Worm (Caenorhabditis elegans) whole organism, L2 larva: ENCODE results near the gene yif-1.

Experiments
- C34F6.9 ChIP-seq: fragments of 150-350 bp; optimal IDR thresholded peaks from 2 replicates; lab custom pipeline; 2014; ENCODE audit warnings: missing biosample characterization, missing genetic modification characterization
- R02D3.7 ChIP-seq: fragments of 150-350 bp; optimal IDR thresholded peaks from 2 replicates; lab custom pipeline; 2014; ENCODE audit warnings: missing biosample characterization, missing genetic modification characterization
- Y55F3AM.14 ChIP-seq: fragments of 200-800 bp; sonication (Bioruptor generic); optimal IDR thresholded peaks from 2 replicates; lab custom pipeline; 2018; ENCODE audit warnings: mild to moderate bottlenecking, missing genetic modification characterization, missing compliant biosample characterization
- ZK546.5 ChIP-seq: sonication (generic microtip); optimal IDR thresholded peaks from 2 replicates; lab custom pipeline; 2017; ENCODE audit warnings: missing biosample characterization, missing genetic modification characterization
- alr-1 ChIP-seq: fragments of 150-350 bp; optimal IDR thresholded peaks from 2 replicates; lab custom pipeline; 2014; ENCODE audit warnings: missing biosample characterization, missing genetic modification characterization
- aly-2 ChIP-seq: fragments of 150-350 bp; optimal IDR thresholded peaks from 2 replicates; lab custom pipeline; 2014; ENCODE audit warnings: missing biosample characterization, missing genetic modification characterization
- ama-1 ChIP-seq: fragments of 150-350 bp; optimal IDR thresholded peaks from 2 replicates; lab custom pipeline; 2018; ENCODE audit warnings: inconsistent platforms
- blmp-1 ChIP-seq: sonication (generic microtip); optimal IDR thresholded peaks from 2 replicates; lab custom pipeline; 2017; ENCODE audit warnings: missing genetic modification characterization, mild to moderate bottlenecking, missing compliant biosample characterization, antibody characterized with exemption, moderate library complexity; ENCODE audit not compliant: insufficient read depth
- ceh-16 ChIP-seq: fragments of 150-350 bp; optimal IDR thresholded peaks from 2 replicates; lab custom pipeline; 2014; ENCODE audit warnings: missing biosample characterization, missing genetic modification characterization
- ceh-82 ChIP-seq: fragments of 150-350 bp; optimal IDR thresholded peaks from 2 replicates; lab custom pipeline; 2014; ENCODE audit warnings: missing biosample characterization, missing genetic modification characterization
- crh-2 ChIP-seq: sonication (generic microtip); optimal IDR thresholded peaks from 2 replicates; lab custom pipeline; 2017; ENCODE audit warnings: missing biosample characterization, missing genetic modification characterization
- egl-27 ChIP-seq: sonication (generic microtip); optimal IDR thresholded peaks from 3 replicates; lab custom pipeline; 2017; ENCODE audit warnings: missing biosample characterization, missing genetic modification reagents, missing genetic modification characterization
- elt-1 ChIP-seq: fragments of 150-350 bp; optimal IDR thresholded peaks from 2 replicates; lab custom pipeline; 2014; ENCODE audit warnings: missing biosample characterization, missing genetic modification characterization
- elt-3 ChIP-seq: sonication (generic microtip); optimal IDR thresholded peaks from 2 replicates; lab custom pipeline; 2017; ENCODE audit warnings: missing biosample characterization, missing genetic modification characterization
- fos-1 ChIP-seq: fragments of 150-350 bp; optimal IDR thresholded peaks from 2 replicates; lab custom pipeline; 2014; ENCODE audit warnings: missing biosample characterization, missing genetic modification characterization
- gmeb-1 ChIP-seq: fragments of 150-350 bp; optimal IDR thresholded peaks from 2 replicates; lab custom pipeline; 2014; ENCODE audit warnings: missing biosample characterization, missing genetic modification characterization
- lin-11 ChIP-seq: fragments of 150-350 bp; sonication (generic microtip); optimal IDR thresholded peaks from 2 replicates; lab custom pipeline; 2014; ENCODE audit warnings: missing biosample characterization, missing genetic modification characterization, inconsistent platforms, mixed read lengths
- lin-13 ChIP-seq: fragments of 150-350 bp; optimal IDR thresholded peaks from 2 replicates; lab custom pipeline; 2014; ENCODE audit warnings: missing biosample characterization, missing genetic modification reagents, missing genetic modification characterization
- lin-39 ChIP-seq: fragments of 150-350 bp; optimal IDR thresholded peaks from 2 replicates; lab custom pipeline; 2014; ENCODE audit warnings: missing biosample characterization, missing genetic modification reagents, missing genetic modification characterization
- lsy-2 ChIP-seq, 2 experiments: fragments of 150-350 bp in 1 of 2; sonication (generic microtip) in 1 of 2; optimal IDR thresholded peaks; 2 replicates each; lab custom pipeline; 2014 to 2017; ENCODE audit warnings: missing biosample characterization in 2 of 2, missing genetic modification characterization in 2 of 2
- mab-5 ChIP-seq: fragments of 150-350 bp; optimal IDR thresholded peaks from 2 replicates; lab custom pipeline; 2014; ENCODE audit warnings: missing biosample characterization, missing genetic modification characterization
- mbf-1 ChIP-seq: sonication (generic microtip); optimal IDR thresholded peaks from 2 replicates; lab custom pipeline; 2017; ENCODE audit warnings: missing biosample characterization, missing genetic modification characterization
- mdl-1 ChIP-seq, 2 experiments: fragments of 150-350 bp in 1 of 2; sonication (generic microtip) in 1 of 2; optimal IDR thresholded peaks; 2 replicates each; lab custom pipeline; 2017; ENCODE audit warnings: missing biosample characterization in 2 of 2, missing genetic modification characterization in 2 of 2
- nhr-10 ChIP-seq: sonication (generic microtip); optimal IDR thresholded peaks from 2 replicates; lab custom pipeline; 2017; ENCODE audit warnings: missing biosample characterization, missing genetic modification characterization
- nhr-11 ChIP-seq: fragments of 150-350 bp; optimal IDR thresholded peaks from 2 replicates; lab custom pipeline; 2014; ENCODE audit warnings: missing biosample characterization, missing genetic modification characterization
- nhr-12 ChIP-seq: fragments of 150-350 bp; optimal IDR thresholded peaks from 2 replicates; lab custom pipeline; 2014; ENCODE audit warnings: missing biosample characterization, missing genetic modification characterization
- nhr-129 ChIP-seq: fragments of 150-350 bp; optimal IDR thresholded peaks from 2 replicates; lab custom pipeline; 2014; ENCODE audit warnings: missing biosample characterization, missing genetic modification characterization
- nhr-21 ChIP-seq: fragments of 150-350 bp; optimal IDR thresholded peaks from 2 replicates; lab custom pipeline; 2014; ENCODE audit warnings: missing biosample characterization, missing genetic modification characterization
- nhr-23 ChIP-seq: fragments of 150-350 bp; optimal IDR thresholded peaks from 2 replicates; lab custom pipeline; 2014; ENCODE audit warnings: missing biosample characterization, missing genetic modification reagents, missing genetic modification characterization
- nhr-25 ChIP-seq: fragments of 150-350 bp; sonication (generic microtip); optimal IDR thresholded peaks from 3 replicates; lab custom pipeline; 2014; ENCODE audit warnings: missing biosample characterization, missing genetic modification characterization
- nhr-6 ChIP-seq: fragments of 150-350 bp; optimal IDR thresholded peaks from 2 replicates; lab custom pipeline; 2014; ENCODE audit warnings: missing biosample characterization, missing genetic modification characterization
- peb-1 ChIP-seq: fragments of 150-350 bp; optimal IDR thresholded peaks from 2 replicates; lab custom pipeline; 2014; ENCODE audit warnings: missing biosample characterization, missing genetic modification characterization
- sem-4 ChIP-seq: fragments of 150-350 bp; optimal IDR thresholded peaks from 2 replicates; lab custom pipeline; 2014; ENCODE audit warnings: missing biosample characterization, missing genetic modification reagents, missing genetic modification characterization
- skn-1 ChIP-seq: sonication (generic microtip); optimal IDR thresholded peaks from 2 replicates; lab custom pipeline; 2017; ENCODE audit warnings: missing biosample characterization, missing genetic modification characterization
- sma-3 ChIP-seq: sonication (generic microtip); optimal IDR thresholded peaks from 2 replicates; lab custom pipeline; 2016; ENCODE audit warnings: missing genetic modification reagents, missing genetic modification characterization, missing compliant biosample characterization
- sma-9 ChIP-seq, 2 experiments: fragments of 150-350 bp in 1 of 2; sonication (generic microtip) in 1 of 2; optimal IDR thresholded peaks; 2 replicates each; lab custom pipeline; 2014 to 2016; ENCODE audit warnings: missing genetic modification characterization in 2 of 2, mild to moderate bottlenecking in 1 of 2, missing biosample characterization in 1 of 2, missing compliant biosample characterization in 1 of 2, missing genetic modification reagents in 1 of 2, moderate library complexity in 1 of 2
- snpc-4 ChIP-seq: fragments of 150-350 bp; optimal IDR thresholded peaks from 2 replicates; lab custom pipeline; 2014; ENCODE audit warnings: missing biosample characterization, missing genetic modification characterization
- unc-39 ChIP-seq: fragments of 150-350 bp; optimal IDR thresholded peaks from 2 replicates; lab custom pipeline; 2014; ENCODE audit warnings: missing biosample characterization, missing genetic modification characterization
- unc-55 ChIP-seq: fragments of 150-350 bp; sonication (generic microtip); optimal IDR thresholded peaks from 3 replicates; lab custom pipeline; 2014; ENCODE audit warnings: missing biosample characterization, missing genetic modification reagents, missing genetic modification characterization
- unc-62 ChIP-seq: fragments of 150-350 bp; optimal IDR thresholded peaks from 2 replicates; lab custom pipeline; 2014; ENCODE audit warnings: missing biosample characterization, missing genetic modification reagents, missing genetic modification characterization
- zag-1 ChIP-seq: fragments of 150-350 bp; optimal IDR thresholded peaks from 2 replicates; lab custom pipeline; 2014; ENCODE audit warnings: missing biosample characterization, missing genetic modification characterization
- ztf-1 ChIP-seq: fragments of 200-800 bp; sonication (Bioruptor generic); conservative IDR thresholded peaks from 2 replicates; pipeline ENCODE4 v1.3.6; 2022; ENCODE audit warnings: missing genetic modification characterization, missing compliant biosample characterization
- ztf-11 ChIP-seq: sonication (generic microtip); optimal IDR thresholded peaks from 2 replicates; lab custom pipeline; 2017; ENCODE audit warnings: missing biosample characterization, missing genetic modification characterization
- ztf-4 ChIP-seq: fragments of 150-350 bp; optimal IDR thresholded peaks from 2 replicates; lab custom pipeline; 2014; ENCODE audit warnings: missing biosample characterization, missing genetic modification characterization

Gene yif-1

DNA sequence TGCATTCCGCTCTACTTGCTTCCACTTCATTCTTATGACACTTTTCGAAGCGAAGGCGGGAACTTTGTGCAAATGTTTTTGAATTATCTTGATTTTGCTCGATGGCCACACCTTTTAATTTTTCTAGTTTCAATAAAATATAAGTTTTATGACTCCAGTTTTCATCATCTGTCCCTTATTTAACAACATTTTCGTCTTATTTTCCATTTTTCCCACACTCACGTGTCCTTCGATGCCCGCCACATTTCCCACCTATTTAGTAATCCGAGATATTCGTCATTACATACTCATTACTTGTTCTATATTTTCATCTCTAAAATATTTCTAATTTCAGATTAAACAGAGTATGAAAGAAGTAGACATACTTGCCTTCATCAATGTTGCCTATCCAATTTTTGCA lies 39.7 kb upstream of the yif-1 start, which contains the start of gene srd-49:
Gene srd-49, plus strand, starts transcription at position 301 of the 400 bp plus-strand sequence.
- TF ChIP-seq lsy-2 (tag; optimal IDR thresholded peaks at IDR 0.05; lab: Kevin White, UChicago) (no peak), ceh-82 (tag; lab: Kevin White, UChicago) (no peak), nhr-129 (no peak), C34F6.9 (tag; lab: Kevin White, UChicago) (no peak), Y55F3AM.14 (no peak), mab-5 (tag; lab: Kevin White, UChicago) (no peak), mdl-1 (tag; optimal IDR thresholded peaks at IDR 0.05; lab: Kevin White, UChicago) (no peak), sem-4 (tag; lab: Kevin White, UChicago) (no peak), snpc-4 (no peak), unc-55 (no peak), elt-1 (tag; lab: Kevin White, UChicago) (no peak), mbf-1 (tag; lab: Kevin White, UChicago) (no peak), ceh-16 (tag; lab: Kevin White, UChicago) (no peak), unc-39 (no peak), blmp-1 (tag; lab: Kevin White, UChicago) (no peak), alr-1 (tag; lab: Kevin White, UChicago) (no peak), nhr-12 (tag; lab: Kevin White, UChicago) (no peak), nhr-21 (tag; lab: Kevin White, UChicago) (no peak), lin-13 (GFP tag; lab: Kevin White, UChicago) (no peak)

- TF ChIP-seq ztf-11 (tag; lab: Kevin White, UChicago), result no peak
- no peak for TF ChIP-seq ztf-1 (GFP tag; lab: Robert Waterston, UW)
Measured at ce11 chrV:10091152-10091551, 36.4 kb upstream of the yif-1 start, which contains the start of gene R04B5.11. TSS of gene R04B5.11 (minus strand) at chrV:10091252.

DNA sequence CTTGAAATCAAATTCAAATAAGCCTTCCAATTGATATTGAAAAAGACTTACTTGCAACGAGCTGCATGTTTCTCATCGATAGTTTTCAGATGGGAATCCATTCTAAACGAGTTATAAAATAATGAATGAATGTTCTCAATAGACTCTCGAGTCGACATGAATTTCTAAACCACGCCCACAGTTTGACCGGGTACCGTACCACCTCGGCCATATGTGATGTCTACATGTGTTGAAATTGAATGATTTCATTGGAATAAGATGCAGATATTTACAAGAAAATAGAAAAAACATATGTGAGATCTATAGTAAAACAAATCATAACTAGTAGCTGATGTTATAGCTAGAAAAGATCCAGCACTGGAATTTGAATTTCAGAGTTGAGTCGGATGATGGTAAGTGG lies 35.7 kb upstream of the yif-1 start, which contains the start of gene R04B5.7:
Gene R04B5.7, minus strand, starts transcription at position 101 of the 400 bp plus-strand sequence.
- TF ChIP-seq zag-1 (tag; lab: Kevin White, UChicago) (no peak), lin-39 (tag; lab: Kevin White, UChicago) (no peak), ztf-11 (tag; lab: Kevin White, UChicago) (no peak), mab-5 (tag; lab: Kevin White, UChicago) (no peak), elt-1 (tag; lab: Kevin White, UChicago) (no peak)

DNA sequence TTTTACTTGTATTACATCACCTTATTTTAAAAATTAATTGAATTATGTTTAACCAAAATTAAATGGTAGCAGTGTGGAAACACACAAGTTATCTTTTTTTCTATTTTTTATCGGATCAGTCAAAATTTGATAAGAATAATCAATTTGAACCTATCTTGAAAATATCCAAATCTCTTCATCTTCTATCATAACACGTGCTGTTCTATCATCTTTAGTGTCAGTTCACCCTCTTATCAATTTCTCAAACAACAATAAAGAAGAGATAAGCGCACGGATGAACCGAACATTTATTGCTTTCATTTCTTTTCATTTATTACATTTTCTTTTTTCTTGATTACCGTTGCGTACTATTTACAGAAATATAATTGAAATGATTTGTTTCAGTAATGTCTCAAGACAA lies 32.4 kb upstream of the yif-1 start, which contains the start of gene R04B5.5:
Gene R04B5.5, plus strand, starts transcription at position 378 of the 400 bp plus-strand sequence.
- TF ChIP-seq ama-1 (lab: Kevin White, UChicago), result no peak
- no peak for TF ChIP-seq R02D3.7 (tag; lab: Kevin White, UChicago)
- no peak for TF ChIP-seq zag-1 (tag; lab: Kevin White, UChicago)
- peak in 1 of 2 experiments; percentile 39 for TF ChIP-seq lsy-2 (tag; optimal IDR thresholded peaks at IDR 0.05; lab: Kevin White, UChicago)
- no peak for TF ChIP-seq sem-4 (tag; lab: Kevin White, UChicago)
- TF ChIP-seq egl-27 (tag; lab: Kevin White, UChicago), result peak; percentile 35
- TF ChIP-seq fos-1 (tag; lab: Kevin White, UChicago), result peak; percentile 69
- peak; percentile 35 for TF ChIP-seq crh-2 (tag; lab: Kevin White, UChicago)
- no peak for TF ChIP-seq lin-13 (GFP tag; lab: Kevin White, UChicago)
- peak; percentile 21 for TF ChIP-seq C34F6.9 (tag; lab: Kevin White, UChicago)
- no peak for TF ChIP-seq ztf-4
- TF ChIP-seq nhr-6, result no peak
- no peak for TF ChIP-seq nhr-11 (tag; lab: Kevin White, UChicago)
- TF ChIP-seq Y55F3AM.14, result no peak
- TF ChIP-seq gmeb-1, result no peak
- no peak for TF ChIP-seq ztf-1 (GFP tag; lab: Robert Waterston, UW)
- no peak for TF ChIP-seq aly-2 (tag; lab: Kevin White, UChicago)
- TF ChIP-seq unc-39, result no peak
- no peak for TF ChIP-seq lin-39 (tag; lab: Kevin White, UChicago)
- peak; percentile 87 for TF ChIP-seq sma-9 (GFP tag; optimal IDR thresholded peaks at IDR 0.05; lab: Kevin White, UChicago)
- TF ChIP-seq sma-9 (tag; optimal IDR thresholded peaks at IDR 0.05; lab: Kevin White, UChicago), result no peak
- TF ChIP-seq sma-3 (GFP tag; lab: Kevin White, UChicago), result peak; percentile 32
- no peak for TF ChIP-seq mab-5 (tag; lab: Kevin White, UChicago)
- no peak for TF ChIP-seq ceh-82 (tag; lab: Kevin White, UChicago)
- no peak for TF ChIP-seq skn-1 (tag; lab: Kevin White, UChicago)
- no peak for TF ChIP-seq ZK546.5 (tag; lab: Kevin White, UChicago)
- no peak for TF ChIP-seq nhr-129
- TF ChIP-seq unc-55, result no peak
- peak; percentile 15 to 45 for TF ChIP-seq mdl-1 (tag; optimal IDR thresholded peaks at IDR 0.05; lab: Kevin White, UChicago)
- no peak for TF ChIP-seq nhr-23 (tag; lab: Kevin White, UChicago)
- TF ChIP-seq nhr-25 (tag; lab: Kevin White, UChicago), result no peak
- no peak for TF ChIP-seq nhr-12 (tag; lab: Kevin White, UChicago)
- no peak for TF ChIP-seq elt-3 (tag; lab: Kevin White, UChicago)
- no peak for TF ChIP-seq ztf-11 (tag; lab: Kevin White, UChicago)
- TF ChIP-seq elt-1 (tag; lab: Kevin White, UChicago), result no peak
- no peak for TF ChIP-seq lin-11 (tag; lab: Kevin White, UChicago)
- no peak for TF ChIP-seq unc-62 (GFP tag; lab: Kevin White, UChicago)
- TF ChIP-seq blmp-1 (tag; lab: Kevin White, UChicago), result peak; percentile 55
- TF ChIP-seq peb-1, result no peak
- TF ChIP-seq nhr-10, result no peak
- TF ChIP-seq alr-1 (tag; lab: Kevin White, UChicago), result no peak
- TF ChIP-seq nhr-21 (tag; lab: Kevin White, UChicago), result peak; percentile 65
